Fruit fly (Drosophila melanogaster) whole organism, adult: ENCODE measurements around the gene mag.
A peak's percentile ranks its signal among the peaks of the same experiment; 100 is the strongest.

ENCODE experiments used
- CG12768 ChIP-seq: fragments of 200-800 bp; sonication (Bioruptor generic); optimal IDR thresholded peaks from 2 replicates; lab custom pipeline; 2017; ENCODE audit warnings: missing biosample characterization, missing genetic modification characterization, mild to moderate bottlenecking, moderate library complexity, missing genetic modification reagents
- CG14711 ChIP-seq: fragments of 200-800 bp; sonication (Bioruptor generic); optimal IDR thresholded peaks from 2 replicates; lab custom pipeline; 2018; ENCODE audit warnings: missing biosample characterization, mild to moderate bottlenecking, missing genetic modification characterization, moderate library complexity
- CG1620 ChIP-seq: fragments of 200-800 bp; sonication (Bioruptor generic); optimal IDR thresholded peaks from 2 replicates; lab custom pipeline; 2016; ENCODE audit warnings: missing biosample characterization, missing genetic modification characterization
- CG33017 ChIP-seq: fragments of 200-800 bp; sonication (Bioruptor generic); optimal IDR thresholded peaks from 2 replicates; lab custom pipeline; 2018; ENCODE audit warnings: missing biosample characterization, mild to moderate bottlenecking, missing genetic modification characterization, moderate library complexity
- CG7101 ChIP-seq: fragments of 200-800 bp; sonication (Bioruptor generic); optimal IDR thresholded peaks from 2 replicates; lab custom pipeline; 2018; ENCODE audit warnings: missing biosample characterization, mild to moderate bottlenecking, missing genetic modification characterization, moderate library complexity
- Hr96 ChIP-seq: fragments of 200-800 bp; sonication (Bioruptor generic); optimal IDR thresholded peaks from 2 replicates; lab custom pipeline; 2016; ENCODE audit warnings: missing biosample characterization, missing genetic modification characterization
- bab1 ChIP-seq: fragments of 200-800 bp; sonication (Bioruptor generic); optimal IDR thresholded peaks from 3 replicates; lab custom pipeline; 2019; ENCODE audit warnings: missing biosample characterization, mild to moderate bottlenecking, missing genetic modification characterization, moderate library complexity
- kay ChIP-seq: fragments of 200-800 bp; sonication (Bioruptor generic); peaks from one replicate; lab custom pipeline; 2016; ENCODE audit warnings: missing biosample characterization, missing genetic modification characterization, borderline replicate concordance

dm6 chr3L:20410780-20411179 lies 49.7 kb upstream of the mag start:
- TF ChIP-seq CG14711 (tag; lab: Kevin White, UChicago) = no peak
- TF ChIP-seq Hr96 (GFP tag; lab: Kevin White, UChicago) = no peak
- TF ChIP-seq CG12768 (GFP tag; lab: Kevin White, UChicago) = no peak
- TF ChIP-seq bab1 (GFP tag; lab: Kevin White, UChicago) = peak; percentile 36
- TF ChIP-seq CG1620 = no peak
- TF ChIP-seq kay (GFP tag; lab: Kevin White, UChicago) = no peak
- TF ChIP-seq CG7101 = peak; percentile 35
- TF ChIP-seq CG33017 (tag; lab: Kevin White, UChicago) = no peak
